Worm (Caenorhabditis elegans): Measurements from ENCODE around the gene T28D6.4.

DNA sequence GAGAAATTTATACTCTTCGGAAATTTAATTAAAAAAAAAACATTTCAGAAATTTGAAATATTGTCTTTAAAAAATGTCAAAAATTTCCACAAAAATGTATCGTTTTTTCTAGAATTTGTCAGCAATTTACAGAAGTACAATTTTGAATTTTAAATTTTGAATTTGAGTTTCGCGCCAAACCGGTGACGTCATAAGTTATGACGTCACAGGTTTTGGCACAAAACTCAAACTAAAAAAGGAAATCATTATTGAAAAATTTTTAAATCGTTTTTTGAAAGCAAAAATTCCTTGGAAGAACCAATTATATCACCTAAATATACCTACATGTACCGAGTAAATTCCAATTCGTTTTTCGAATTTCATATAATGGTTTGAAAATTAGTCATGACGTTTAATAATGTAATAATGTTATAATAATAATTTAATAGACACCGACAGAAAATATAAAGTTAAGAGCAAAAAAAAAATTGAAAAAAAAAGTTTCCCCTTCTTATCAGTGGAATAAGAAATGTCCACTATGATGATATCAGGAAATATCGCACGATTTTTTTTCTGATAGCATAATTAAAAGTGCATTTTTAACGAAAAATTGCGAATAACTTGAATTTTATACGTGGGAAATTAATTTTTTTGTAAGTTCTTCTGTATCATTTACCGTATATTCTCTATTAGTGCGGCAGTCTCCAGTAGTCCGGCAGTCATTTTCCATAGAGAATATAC, 10.0 kb upstream of the T28D6.4 start:
- TF ChIP-seq ceh-9 (tag; optimal IDR thresholded peaks at IDR 0.05): no peak
- no peak for TF ChIP-seq lim-6 (tag; optimal IDR thresholded peaks at IDR 0.05)
- TF ChIP-seq unc-86 (tag; optimal IDR thresholded peaks at IDR 0.05): no peak
- TF ChIP-seq hlh-13 (GFP tag; optimal IDR thresholded peaks at IDR 0.05): no peak
- no peak for TF ChIP-seq pha-4 (tag; optimal IDR thresholded peaks at IDR 0.05)
- no peak for TF ChIP-seq unc-55 (GFP tag; optimal IDR thresholded peaks at IDR 0.05)
- no peak for TF ChIP-seq rnt-1 (tag; optimal IDR thresholded peaks at IDR 0.05)
- no peak for TF ChIP-seq ceh-34 (tag; optimal IDR thresholded peaks at IDR 0.05)
